Worm (Caenorhabditis elegans) whole organism, L1 larva: ENCODE data around the gene dmd-7.

ENCODE experiments used
- C04F5.9 ChIP-seq: sonication (generic microtip); optimal IDR thresholded peaks from 2 replicates; lab custom pipeline; 2016; ENCODE audit warnings: missing genetic modification characterization, missing compliant biosample characterization
- C34B4.2 ChIP-seq: sonication (generic microtip); optimal IDR thresholded peaks from 2 replicates; lab custom pipeline; 2017; ENCODE audit warnings: mild to moderate bottlenecking, missing genetic modification characterization, missing compliant biosample characterization
- Y116A8C.19 ChIP-seq: sonication (generic microtip); optimal IDR thresholded peaks from 2 replicates; lab custom pipeline; 2016; ENCODE audit warnings: missing compliant biosample characterization, missing genetic modification characterization, borderline replicate concordance
- aha-1 ChIP-seq: fragments of 150-350 bp; optimal IDR thresholded peaks from 2 replicates; lab custom pipeline; 2014; ENCODE audit warnings: missing biosample characterization, missing genetic modification characterization
- alr-1 ChIP-seq: fragments of 200-800 bp; sonication (Bioruptor generic); optimal IDR thresholded peaks from 2 replicates; lab custom pipeline; 2018; ENCODE audit warnings: borderline replicate concordance, mild to moderate bottlenecking, missing genetic modification characterization, missing compliant biosample characterization
- ama-1 ChIP-seq: fragments of 150-350 bp; optimal IDR thresholded peaks from 2 replicates; lab custom pipeline; 2014
- ceh-82 ChIP-seq, 3 experiments: fragments of 150-350 bp in 1 of 3; sonication (generic microtip) in 2 of 3; optimal IDR thresholded peaks; 2 replicates each; lab custom pipeline; 2014 to 2017; ENCODE audit warnings: missing biosample characterization in 3 of 3, missing genetic modification characterization in 3 of 3
- ceh-88 ChIP-seq: fragments of 200-800 bp; sonication (Bioruptor generic); IDR thresholded peaks from 2 replicates; pipeline ENCODE4 v1.3.6; 2022; ENCODE audit warnings: missing genetic modification characterization, missing compliant biosample characterization
- ces-1 ChIP-seq: fragments of 150-350 bp; optimal IDR thresholded peaks from 2 replicates; lab custom pipeline; 2014; ENCODE audit warnings: missing biosample characterization, missing genetic modification reagents, missing genetic modification characterization
- dpl-1 ChIP-seq, 3 experiments: fragments of 150-350 bp in 2 of 3; sonication (generic microtip) in 1 of 3; optimal IDR thresholded peaks; 2 replicates each; lab custom pipeline; 2014 to 2017; ENCODE audit warnings: missing biosample characterization in 3 of 3, missing genetic modification characterization in 3 of 3, missing genetic modification reagents in 3 of 3
- dsc-1 ChIP-seq: sonication (generic microtip); optimal IDR thresholded peaks from 2 replicates; lab custom pipeline; 2016; ENCODE audit warnings: mild to moderate bottlenecking, missing genetic modification characterization, missing compliant biosample characterization
- efl-1 ChIP-seq, 4 experiments: fragments of 150-350 bp; optimal IDR thresholded peaks in 3 of 4; peaks in 1 of 4; 1 replicate in 1 of 4; 2 replicates in 3 of 4; lab custom pipeline; 2014; ENCODE audit warnings: missing biosample characterization in 2 of 4, missing genetic modification characterization in 2 of 4, missing genetic modification reagents in 2 of 4
- egl-13 ChIP-seq: sonication (generic microtip); optimal IDR thresholded peaks from 2 replicates; lab custom pipeline; 2016; ENCODE audit warnings: missing genotype, missing genetic modification reagents, missing genetic modification characterization, missing compliant biosample characterization
- egl-27 ChIP-seq, 2 experiments: fragments of 150-350 bp in 1 of 2; sonication (generic microtip); optimal IDR thresholded peaks; 3 replicates each; lab custom pipeline; 2017 to 2018; ENCODE audit warnings: missing biosample characterization in 2 of 2, missing genetic modification characterization in 2 of 2, missing genetic modification reagents in 2 of 2
- elt-3 ChIP-seq, 6 experiments: fragments of 150-350 bp in 1 of 6; sonication (generic microtip); optimal IDR thresholded peaks; 2 replicates each; lab custom pipeline; 2017 to 2018; ENCODE audit warnings: missing biosample characterization in 6 of 6, missing genetic modification characterization in 6 of 6, inconsistent platforms in 1 of 6
- fkh-4 ChIP-seq: sonication (generic microtip); optimal IDR thresholded peaks from 2 replicates; lab custom pipeline; 2016; ENCODE audit warnings: missing compliant biosample characterization, missing genetic modification characterization, borderline replicate concordance
- fkh-8 ChIP-seq: sonication (generic microtip); optimal IDR thresholded peaks from 2 replicates; lab custom pipeline; 2016; ENCODE audit warnings: mild to moderate bottlenecking, missing genetic modification characterization, missing compliant biosample characterization
- grh-1 ChIP-seq: fragments of 200-800 bp; sonication (Bioruptor generic); IDR thresholded peaks from 2 replicates; pipeline ENCODE4 v1.3.6; 2022; ENCODE audit warnings: missing genetic modification reagents, missing genetic modification characterization, missing compliant biosample characterization
- hlh-17 ChIP-seq: fragments of 200-800 bp; sonication (Bioruptor generic); optimal IDR thresholded peaks from 2 replicates; lab custom pipeline; 2018; ENCODE audit warnings: missing genetic modification characterization, mild to moderate bottlenecking, missing compliant biosample characterization, moderate library complexity, borderline replicate concordance
- hpl-2 ChIP-seq: fragments of 150-350 bp; optimal IDR thresholded peaks from 2 replicates; lab custom pipeline; 2014; ENCODE audit warnings: missing biosample characterization, missing genetic modification reagents, missing genetic modification characterization
- lin-14 ChIP-seq: fragments of 200-800 bp; sonication (Bioruptor generic); optimal IDR thresholded peaks from 2 replicates; lab custom pipeline; 2018; ENCODE audit warnings: mild to moderate bottlenecking, missing genetic modification characterization, moderate library complexity, missing compliant biosample characterization
- lin-15B ChIP-seq: fragments of 150-350 bp; sonication (generic microtip); optimal IDR thresholded peaks from 3 replicates; lab custom pipeline; 2014; ENCODE audit warnings: missing biosample characterization, missing genetic modification characterization
- lin-35 ChIP-seq, 2 experiments: fragments of 150-350 bp; optimal IDR thresholded peaks; 2 replicates each; lab custom pipeline; 2014; ENCODE audit warnings: missing biosample characterization in 2 of 2, missing genetic modification characterization in 2 of 2, missing genetic modification reagents in 2 of 2
- lin-39 ChIP-seq: fragments of 150-350 bp; optimal IDR thresholded peaks from 2 replicates; lab custom pipeline; 2014; ENCODE audit warnings: missing biosample characterization, missing genetic modification reagents, missing genetic modification characterization
- mef-2 ChIP-seq: fragments of 150-350 bp; optimal IDR thresholded peaks from 2 replicates; lab custom pipeline; 2014; ENCODE audit warnings: missing biosample characterization, missing genetic modification characterization
- mep-1 ChIP-seq: fragments of 150-350 bp; optimal IDR thresholded peaks from 2 replicates; lab custom pipeline; 2014; ENCODE audit warnings: missing biosample characterization, missing genetic modification characterization
- nhr-11 ChIP-seq: fragments of 150-350 bp; optimal IDR thresholded peaks from 2 replicates; lab custom pipeline; 2014; ENCODE audit warnings: missing biosample characterization, missing genetic modification characterization
- nhr-19 ChIP-seq: fragments of 200-800 bp; sonication (Bioruptor generic); conservative IDR thresholded peaks from 2 replicates; pipeline ENCODE4 v1.3.6; 2022; ENCODE audit warnings: missing genetic modification characterization, missing compliant biosample characterization
- nhr-20 ChIP-seq: sonication (generic microtip); optimal IDR thresholded peaks from 2 replicates; lab custom pipeline; 2016; ENCODE audit warnings: mild to moderate bottlenecking, missing genetic modification characterization, missing compliant biosample characterization
- nhr-28 ChIP-seq: fragments of 150-350 bp; optimal IDR thresholded peaks from 2 replicates; lab custom pipeline; 2014; ENCODE audit warnings: missing biosample characterization, missing genetic modification characterization
- nhr-47 ChIP-seq: sonication (generic microtip); optimal IDR thresholded peaks from 2 replicates; lab custom pipeline; 2016; ENCODE audit warnings: mild to moderate bottlenecking, missing genetic modification characterization, moderate library complexity, missing compliant biosample characterization
- nhr-71 ChIP-seq: sonication (generic microtip); optimal IDR thresholded peaks from 2 replicates; lab custom pipeline; 2016; ENCODE audit warnings: mild to moderate bottlenecking, missing genetic modification characterization, moderate library complexity, missing compliant biosample characterization
- nhr-84 ChIP-seq: sonication (generic microtip); optimal IDR thresholded peaks from 2 replicates; lab custom pipeline; 2017; ENCODE audit warnings: missing biosample characterization, missing genetic modification characterization
- nhr-85 ChIP-seq: sonication (generic microtip); peaks from one replicate; lab custom pipeline; 2016; ENCODE audit warnings: missing genetic modification characterization, inconsistent platforms, missing compliant biosample characterization
- nhr-90 ChIP-seq: sonication (generic microtip); optimal IDR thresholded peaks from 2 replicates; lab custom pipeline; 2016; ENCODE audit warnings: mild to moderate bottlenecking, missing genetic modification characterization, missing compliant biosample characterization; ENCODE audit not compliant: poor library complexity
- pag-3 ChIP-seq: sonication (generic microtip); optimal IDR thresholded peaks from 2 replicates; lab custom pipeline; 2017; ENCODE audit warnings: missing genetic modification characterization, mild to moderate bottlenecking, missing compliant biosample characterization, antibody characterized with exemption, borderline replicate concordance; ENCODE audit not compliant: insufficient read depth
- skn-1 ChIP-seq: fragments of 150-350 bp; optimal IDR thresholded peaks from 2 replicates; lab custom pipeline; 2014; ENCODE audit warnings: missing biosample characterization, missing genetic modification characterization
- snu-23 ChIP-seq: sonication (generic microtip); optimal IDR thresholded peaks from 2 replicates; lab custom pipeline; 2016; ENCODE audit warnings: missing genetic modification characterization, missing compliant biosample characterization
- sptf-1 ChIP-seq: fragments of 150-350 bp; optimal IDR thresholded peaks from 2 replicates; lab custom pipeline; 2014; ENCODE audit warnings: missing biosample characterization, missing genetic modification characterization
- tbx-2 ChIP-seq: sonication (generic microtip); optimal IDR thresholded peaks from 2 replicates; lab custom pipeline; 2016; ENCODE audit warnings: missing genetic modification characterization, missing compliant biosample characterization
- tlp-1 ChIP-seq: fragments of 150-350 bp; optimal IDR thresholded peaks from 2 replicates; lab custom pipeline; 2014; ENCODE audit warnings: missing biosample characterization, missing genetic modification characterization
- unc-86 ChIP-seq: sonication (generic microtip); optimal IDR thresholded peaks from 2 replicates; lab custom pipeline; 2016; ENCODE audit warnings: missing genetic modification characterization, missing compliant biosample characterization
- unc-98 ChIP-seq: fragments of 200-800 bp; sonication (Bioruptor generic); IDR thresholded peaks from 2 replicates; pipeline ENCODE4 v1.3.6; 2022; ENCODE audit warnings: missing genetic modification characterization, missing compliant biosample characterization
- ztf-11 ChIP-seq, 2 experiments: sonication (generic microtip); optimal IDR thresholded peaks; 2 replicates each; lab custom pipeline; 2016 to 2017; ENCODE audit warnings: missing genetic modification characterization in 2 of 2, missing biosample characterization in 1 of 2, missing compliant biosample characterization in 1 of 2
- ztf-4 ChIP-seq: fragments of 150-350 bp; optimal IDR thresholded peaks from 2 replicates; lab custom pipeline; 2014; ENCODE audit warnings: missing biosample characterization, missing genetic modification characterization

dmd-7 gene

DNA sequence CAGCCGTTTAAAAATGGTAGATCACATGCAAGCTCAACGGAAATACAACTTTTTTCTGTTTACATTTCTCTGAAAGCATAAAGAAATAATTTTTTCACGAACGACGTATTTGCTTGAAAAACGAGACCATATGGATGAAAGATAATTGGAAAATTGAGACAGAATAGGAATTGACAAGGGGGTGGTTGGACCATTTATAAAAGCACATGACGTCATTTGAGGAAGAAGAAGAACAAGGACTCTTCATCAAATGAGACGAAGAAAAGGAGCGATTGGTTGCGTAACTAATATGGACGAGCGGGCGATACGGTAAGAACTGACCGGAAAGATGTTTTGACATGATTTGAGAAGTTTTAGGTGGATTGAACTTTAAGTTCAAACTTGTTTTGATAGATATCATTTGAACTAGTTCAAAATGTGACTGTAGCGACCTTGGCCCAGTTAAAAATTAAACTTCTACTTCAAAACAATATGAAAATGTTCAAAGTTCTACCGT lies 18.3 kb upstream of the dmd-7 start (continued):
- TF ChIP-seq nhr-71 (tag; lab: Kevin White, UChicago) (peak; percentile 78), nhr-47 (peak; percentile 16), aha-1 (tag; lab: Kevin White, UChicago) (no peak), ama-1 (peak; percentile 88), efl-1 (optimal IDR thresholded peaks at IDR 0.05; lab: Kevin White, UChicago) (peak in 1 of 2 experiments; percentile 7), efl-1 (GFP tag; optimal IDR thresholded peaks at IDR 0.05 in 1 of 2; lab: Kevin White, UChicago) (peak; percentile 14 to 93), unc-98 (GFP tag; lab: Robert Waterston, UW) (no peak), lin-15B (no peak), skn-1 (tag; lab: Kevin White, UChicago) (peak; percentile 36), Y116A8C.19 (tag; lab: Kevin White, UChicago) (no peak), hlh-17 (GFP tag; lab: Kevin White, UChicago) (no peak), unc-86 (tag; lab: Kevin White, UChicago) (peak; percentile 42), C04F5.9 (tag; lab: Kevin White, UChicago) (no peak), alr-1 (tag; lab: Kevin White, UChicago) (no peak), ztf-4 (tag; lab: Kevin White, UChicago) (no peak), lin-35 (GFP tag; optimal IDR thresholded peaks at IDR 0.05; lab: Kevin White, UChicago) (peak in 1 of 2 experiments; percentile 27), sptf-1 (tag; lab: Kevin White, UChicago) (no peak), nhr-19 (peak; percentile 36), elt-3 (tag; optimal IDR thresholded peaks at IDR 0.05; lab: Kevin White, UChicago) (peak in 2 of 6 experiments; percentile 11 to 46), lin-39 (tag; lab: Kevin White, UChicago) (no peak), nhr-90 (tag; lab: Kevin White, UChicago) (peak; percentile 11), pag-3 (peak; percentile 66), nhr-28 (tag; lab: Kevin White, UChicago) (no peak), ztf-11 (tag; optimal IDR thresholded peaks at IDR 0.05; lab: Kevin White, UChicago) (peak in 1 of 2 experiments; percentile 61), egl-27 (tag; optimal IDR thresholded peaks at IDR 0.05; lab: Kevin White, UChicago) (no peak), nhr-84 (tag; lab: Kevin White, UChicago) (no peak), snu-23 (peak; percentile 61), ces-1 (GFP tag; lab: Kevin White, UChicago) (no peak), nhr-11 (tag; lab: Kevin White, UChicago) (peak; percentile 20), ceh-88 (0 out of 2 replicates have a peak, but pooled peaks have one; percentile 26), nhr-20 (tag; lab: Kevin White, UChicago) (peak; percentile 61), tbx-2 (tag; lab: Kevin White, UChicago) (peak; percentile 67), lin-14 (GFP tag; lab: Kevin White, UChicago) (peak; percentile 77), dsc-1 (tag; lab: Kevin White, UChicago) (no peak), C34B4.2 (tag; lab: Kevin White, UChicago) (no peak), mep-1 (tag; lab: Kevin White, UChicago) (peak; percentile 51), ceh-82 (tag; optimal IDR thresholded peaks at IDR 0.05; lab: Kevin White, UChicago) (peak in 1 of 3 experiments; percentile 31), tlp-1 (tag; lab: Kevin White, UChicago) (no peak), dpl-1 (GFP tag; optimal IDR thresholded peaks at IDR 0.05; lab: Kevin White, UChicago) (peak in 2 of 3 experiments; percentile 5)
- TF ChIP-seq, all 84 proteins: peak for 31

DNA sequence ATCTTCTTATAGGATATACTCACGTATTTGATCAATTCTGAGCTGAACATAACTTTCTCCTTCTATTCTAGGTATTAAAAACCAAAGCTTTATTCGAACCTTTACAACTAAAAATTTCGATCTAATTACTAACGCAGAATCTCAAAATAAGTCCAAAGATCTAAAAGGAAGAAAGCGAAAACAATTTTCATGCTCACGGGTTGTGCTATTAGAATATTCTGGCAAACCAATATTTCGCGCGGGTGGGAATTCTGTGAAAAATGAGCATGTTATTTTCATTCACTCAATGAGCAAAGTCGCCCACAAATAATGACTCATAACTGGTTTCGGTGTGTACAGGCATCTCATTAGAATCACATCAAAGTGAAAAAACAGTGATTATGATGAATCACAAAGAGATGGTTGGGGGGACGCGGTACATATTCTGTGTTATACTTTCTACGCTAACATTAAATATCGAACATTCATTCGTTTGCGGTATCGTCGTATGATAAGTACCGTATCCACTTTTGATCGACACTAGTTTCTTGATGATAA lies 17.7 kb upstream of the dmd-7 start:
- TF ChIP-seq tlp-1 (tag; lab: Kevin White, UChicago), result no peak
- no peak for TF ChIP-seq nhr-11 (tag; lab: Kevin White, UChicago)
- TF ChIP-seq grh-1, result no peak; the same call in 1 of the 2 replicates
- TF ChIP-seq efl-1 (optimal IDR thresholded peaks at IDR 0.05; lab: Kevin White, UChicago), result no peak
- no peak for TF ChIP-seq efl-1 (GFP tag; optimal IDR thresholded peaks at IDR 0.05 in 1 of 2; lab: Kevin White, UChicago)
- no peak for TF ChIP-seq nhr-47
- peak; percentile 54 for TF ChIP-seq mef-2
- TF ChIP-seq egl-13 (tag; lab: Kevin White, UChicago), result peak; percentile 12
- TF ChIP-seq dsc-1 (tag; lab: Kevin White, UChicago), result peak; percentile 70
- no peak for TF ChIP-seq fkh-4 (tag; lab: Kevin White, UChicago)
- TF ChIP-seq lin-15B, result peak; percentile 5
- no peak for TF ChIP-seq nhr-28 (tag; lab: Kevin White, UChicago)
- peak in 1 of 3 experiments; percentile 4 for TF ChIP-seq ceh-82 (tag; optimal IDR thresholded peaks at IDR 0.05; lab: Kevin White, UChicago)
- peak; percentile 44 for TF ChIP-seq ama-1
- TF ChIP-seq fkh-8 (tag; lab: Kevin White, UChicago), result peak; percentile 91
- no peak for TF ChIP-seq nhr-90 (tag; lab: Kevin White, UChicago)
- TF ChIP-seq hpl-2 (GFP tag; lab: Kevin White, UChicago), result no peak
- TF ChIP-seq nhr-85 (tag; lab: Kevin White, UChicago), result peak; percentile 80
- TF ChIP-seq Y116A8C.19 (tag; lab: Kevin White, UChicago), result no peak
- TF ChIP-seq mep-1 (tag; lab: Kevin White, UChicago), result peak; percentile 46
